Fruit fly (Drosophila melanogaster): Measurements from ENCODE around the gene CG17207.

dm6 chr3R:12406235-12407196 lies 32.4 kb downstream of the CG17207 start, which contains the start of gene CG5167:
- TF ChIP-seq OdsH (GFP tag; optimal IDR thresholded peaks at IDR 0.05) = peak; percentile 53
- TF ChIP-seq Jra (GFP tag; optimal IDR thresholded peaks at IDR 0.05) = no peak
- no peak for TF ChIP-seq dl (GFP tag; optimal IDR thresholded peaks at IDR 0.05; ENCODE audit: insufficient read depth in 1 of 2, partially characterized antibody in 2 of 2)
- TF ChIP-seq Dfd (GFP tag; optimal IDR thresholded peaks at IDR 0.05) = no peak
- TF ChIP-seq CG9705 (GFP tag; optimal IDR thresholded peaks at IDR 0.05) = peak; percentile 14
- TF ChIP-seq usp (GFP tag; optimal IDR thresholded peaks at IDR 0.05) = no peak
- peak; percentile 52 for TF ChIP-seq br (GFP tag; optimal IDR thresholded peaks at IDR 0.05)

Data from whole organism, wandering third instar larva.